Worm (Caenorhabditis elegans): Measurements from ENCODE around the gene R10D12.6.

Gene R10D12.6

DNA sequence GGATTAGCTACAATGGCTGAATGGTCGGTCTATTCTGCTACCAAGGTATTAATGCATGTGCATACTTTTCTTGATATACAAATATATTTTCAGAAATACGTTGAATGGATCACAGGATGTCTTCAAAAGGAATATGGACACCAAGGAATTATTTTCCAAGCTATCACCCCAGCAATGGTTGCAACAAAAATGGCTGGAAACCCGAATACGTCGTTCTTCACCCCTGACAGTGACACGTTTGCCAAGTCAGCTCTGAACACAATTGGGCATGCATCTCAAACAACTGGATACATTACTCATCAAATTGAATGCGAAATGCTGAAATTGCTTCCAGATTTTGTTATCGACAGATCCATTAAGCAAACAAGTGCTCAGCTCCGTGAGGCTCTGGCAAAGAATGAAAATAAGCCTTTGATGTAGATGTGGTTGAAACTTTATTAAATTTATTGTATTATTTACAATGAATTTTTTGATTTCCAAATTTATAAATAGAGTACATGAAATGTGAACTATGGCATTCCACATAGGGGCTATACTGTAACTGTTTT lies 41.5 kb upstream of the R10D12.6 start (continued):
- no peak for TF ChIP-seq spr-1 (tag; optimal IDR thresholded peaks at IDR 0.05)
- peak; percentile 4 for TF ChIP-seq hlh-30 (tag; optimal IDR thresholded peaks at IDR 0.05; ENCODE audit: insufficient read depth)
- TF ChIP-seq lin-39 (tag; optimal IDR thresholded peaks at IDR 0.05) = no peak
- peak; percentile 28 for TF ChIP-seq dve-1 (tag; optimal IDR thresholded peaks at IDR 0.05; ENCODE audit: insufficient read depth)
- TF ChIP-seq lin-1 (GFP tag; IDR thresholded peaks at IDR 0.05) = peak; percentile 51; the same call in 1 of the 2 replicates
- TF ChIP-seq tag-97 (GFP tag; IDR thresholded peaks at IDR 0.05) = no peak
- peak; percentile 50; the same call in 1 of the 2 replicates for TF ChIP-seq arid-1 (GFP tag; conservative IDR thresholded peaks at IDR 0.05)
- no peak for TF ChIP-seq dpl-1 (GFP tag; optimal IDR thresholded peaks at IDR 0.05)
- peak; percentile 70 for TF ChIP-seq hlh-11 (tag; optimal IDR thresholded peaks at IDR 0.05)
- TF ChIP-seq madf-5 (GFP tag; IDR thresholded peaks at IDR 0.05) = 0 out of 4 replicates have a peak, but pooled peaks of 1 of the 2 experiments have one; percentile 52
- peak; percentile 59 for TF ChIP-seq lin-38 (GFP tag; IDR thresholded peaks at IDR 0.05)
- TF ChIP-seq ceh-44 (GFP tag; IDR thresholded peaks at IDR 0.05) = no peak
- TF ChIP-seq saeg-2 (GFP tag; IDR thresholded peaks at IDR 0.05) = no peak
- no peak for TF ChIP-seq ama-1 (optimal IDR thresholded peaks at IDR 0.05)
- no peak for TF ChIP-seq jun-1 (tag; optimal IDR thresholded peaks at IDR 0.05)
- peak; percentile 75 for TF ChIP-seq T20F7.1 (GFP tag; optimal IDR thresholded peaks at IDR 0.05)
- no peak for TF ChIP-seq lin-13 (GFP tag; optimal IDR thresholded peaks at IDR 0.05)
- peak; percentile 27; the same call in 1 of the 2 replicates for TF ChIP-seq snpc-1.2 (GFP tag; IDR thresholded peaks at IDR 0.05)
- no peak for TF ChIP-seq ceh-28 (tag; optimal IDR thresholded peaks at IDR 0.05)
- peak; percentile 90 for TF ChIP-seq T26A8.4 (GFP tag; IDR thresholded peaks at IDR 0.05)
- peak; percentile 11 for TF ChIP-seq nhr-11 (tag; optimal IDR thresholded peaks at IDR 0.05)
- peak; percentile 13 for TF ChIP-seq sdz-12 (GFP tag; optimal IDR thresholded peaks at IDR 0.05)
- no peak for TF ChIP-seq php-3 (GFP tag; IDR thresholded peaks at IDR 0.05)
- TF ChIP-seq ctbp-1 (GFP tag; IDR thresholded peaks at IDR 0.05) = no peak; the same call in 1 of the 2 replicates
- peak; percentile 48 for TF ChIP-seq nhr-28 (tag; optimal IDR thresholded peaks at IDR 0.05)
- TF ChIP-seq nhr-25 (tag; optimal IDR thresholded peaks at IDR 0.05; ENCODE audit: borderline replicate concordance, insufficient read depth) = no peak

DNA sequence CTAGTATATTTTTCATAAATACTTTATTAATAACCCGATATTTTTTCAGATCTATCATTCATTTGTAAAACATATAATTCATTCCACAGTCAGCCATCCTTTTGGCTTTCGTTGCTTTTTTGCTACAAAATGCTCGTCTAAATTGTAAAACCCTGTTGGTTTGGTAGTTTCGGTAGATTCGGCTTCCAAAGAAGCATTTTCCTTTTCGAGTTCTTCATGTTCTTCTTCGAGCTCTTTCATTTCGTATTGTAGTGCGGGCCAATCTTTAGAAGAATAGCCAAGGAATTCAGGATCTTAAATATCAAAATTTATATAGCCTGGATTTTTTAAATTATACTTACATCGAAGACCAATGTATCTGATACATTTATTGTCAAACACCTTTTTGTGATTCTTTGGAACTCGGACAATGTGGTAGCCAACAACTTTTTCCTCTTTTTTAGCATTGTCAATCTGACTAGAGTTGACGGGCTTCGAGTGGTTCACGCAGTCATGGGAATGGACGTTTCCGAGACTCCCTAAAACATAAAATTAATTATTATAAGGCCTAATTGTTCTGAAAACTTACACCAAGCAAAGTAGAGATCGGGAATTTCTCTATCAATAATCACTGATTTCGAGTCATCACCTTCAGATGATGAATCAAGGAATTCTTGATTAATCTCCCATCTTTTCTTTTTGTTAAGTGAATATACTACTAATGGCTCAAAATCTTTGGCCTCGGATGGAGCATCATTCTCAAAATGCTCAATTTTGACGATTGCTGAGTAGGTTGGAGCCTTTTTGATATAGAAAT lies 40.8 kb upstream of the R10D12.6 start:
- TF ChIP-seq hlh-11 (tag; optimal IDR thresholded peaks at IDR 0.05) (no peak), lin-1 (GFP tag; IDR thresholded peaks at IDR 0.05) (0 out of 2 replicates have a peak, but pooled peaks have one; percentile 6), snpc-1.2 (GFP tag; IDR thresholded peaks at IDR 0.05) (0 out of 2 replicates have a peak, but pooled peaks have one; percentile 6), nhr-11 (tag; optimal IDR thresholded peaks at IDR 0.05) (no peak), nhr-237 (tag; optimal IDR thresholded peaks at IDR 0.05) (no peak), madf-9 (GFP tag; conservative IDR thresholded peaks at IDR 0.05) (no peak), arid-1 (GFP tag; conservative IDR thresholded peaks at IDR 0.05) (no peak), lin-39 (tag; optimal IDR thresholded peaks at IDR 0.05) (no peak), sdz-12 (GFP tag; optimal IDR thresholded peaks at IDR 0.05) (peak; percentile 60), ceh-44 (GFP tag; IDR thresholded peaks at IDR 0.05) (no peak), ceh-20 (GFP tag; IDR thresholded peaks at IDR 0.05) (no peak), F49E8.2 (tag; optimal IDR thresholded peaks at IDR 0.05; ENCODE audit: borderline replicate concordance) (no peak), Y48G9A.11 (GFP tag; IDR thresholded peaks at IDR 0.05) (0 out of 2 replicates have a peak, but pooled peaks have one; percentile 24), ctbp-1 (GFP tag; IDR thresholded peaks at IDR 0.05) (no peak), saeg-2 (GFP tag; IDR thresholded peaks at IDR 0.05) (no peak), mdl-1 (tag; optimal IDR thresholded peaks at IDR 0.05) (no peak), duxl-1 (tag; optimal IDR thresholded peaks at IDR 0.05; ENCODE audit: poor library complexity) (no peak), nhr-42 (GFP tag; IDR thresholded peaks at IDR 0.05) (no peak), lin-15B (tag; optimal IDR thresholded peaks at IDR 0.05) (no peak), fkh-10 (GFP tag; optimal IDR thresholded peaks at IDR 0.05) (no peak), zip-11 (GFP tag; IDR thresholded peaks at IDR 0.05) (no peak; the same call in 1 of the 2 replicates), spr-3 (GFP tag; optimal IDR thresholded peaks at IDR 0.05) (no peak), ceh-82 (tag; optimal IDR thresholded peaks at IDR 0.05) (no peak), dmd-8 (GFP tag; IDR thresholded peaks at IDR 0.05) (no peak), hif-1 (tag; optimal IDR thresholded peaks at IDR 0.05) (peak in 1 of 2 experiments; percentile 18), jun-1 (tag; optimal IDR thresholded peaks at IDR 0.05) (no peak), egl-43 (GFP tag; IDR thresholded peaks at IDR 0.05) (no peak), nhr-28 (tag; optimal IDR thresholded peaks at IDR 0.05) (no peak), tra-1 (GFP tag; IDR thresholded peaks at IDR 0.05) (no peak), ceh-28 (tag; optimal IDR thresholded peaks at IDR 0.05) (no peak), dmd-9 (GFP tag; IDR thresholded peaks at IDR 0.05) (no peak)
